Worm (Caenorhabditis elegans): ENCODE results near the gene sly-1.
A peak's percentile ranks its signal among the peaks of the same experiment; 100 is the strongest.

Gene sly-1

ce11 chrIII:10533310-10533709 lies 26.5 kb downstream of the sly-1 start (continued):
- no peak for TF ChIP-seq repo-1 (tag; optimal IDR thresholded peaks at IDR 0.05)
- TF ChIP-seq egl-18 (GFP tag; IDR thresholded peaks at IDR 0.05): no peak
- peak; percentile 43 for TF ChIP-seq unc-62 (GFP tag; optimal IDR thresholded peaks at IDR 0.05)
- no peak for TF ChIP-seq attf-3 (GFP tag; conservative IDR thresholded peaks at IDR 0.05)
- TF ChIP-seq tbp1 (GFP tag; optimal IDR thresholded peaks at IDR 0.05): peak; percentile 18
- no peak for TF ChIP-seq madf-6 (GFP tag; IDR thresholded peaks at IDR 0.05)
- TF ChIP-seq ekl-4 (GFP tag; IDR thresholded peaks at IDR 0.05): no peak
- TF ChIP-seq ceh-100 (GFP tag; IDR thresholded peaks at IDR 0.05): no peak
- TF ChIP-seq ztf-3 (GFP tag; optimal IDR thresholded peaks at IDR 0.05): no peak
- no peak for TF ChIP-seq F57A8.1 (GFP tag; optimal IDR thresholded peaks at IDR 0.05)
- TF ChIP-seq tlf-1 (GFP tag; optimal IDR thresholded peaks at IDR 0.05): peak; percentile 34
- no peak for TF ChIP-seq F10E7.11 (tag; optimal IDR thresholded peaks at IDR 0.05)
- TF ChIP-seq attf-5 (GFP tag; optimal IDR thresholded peaks at IDR 0.05): peak; percentile 24
- no peak for TF ChIP-seq nhr-90 (tag; optimal IDR thresholded peaks at IDR 0.05)
- no peak for TF ChIP-seq nfya-2 (GFP tag; IDR thresholded peaks at IDR 0.05)
- no peak for TF ChIP-seq snpc-1.1 (tag; optimal IDR thresholded peaks at IDR 0.05; ENCODE audit: insufficient read depth)
- no peak for TF ChIP-seq die-1 (tag; optimal IDR thresholded peaks at IDR 0.05)
- TF ChIP-seq bed-2 (GFP tag; IDR thresholded peaks at IDR 0.05): no peak
- TF ChIP-seq lin-40 (tag; optimal IDR thresholded peaks at IDR 0.05): peak; percentile 30
- TF ChIP-seq aptf-2 (GFP tag; conservative IDR thresholded peaks at IDR 0.05): no peak
- TF ChIP-seq ama-1 (optimal IDR thresholded peaks at IDR 0.05): no peak
- TF ChIP-seq ama-1 (GFP tag; optimal IDR thresholded peaks at IDR 0.05): no peak
- peak; percentile 32 for TF ChIP-seq atf-7 (tag; optimal IDR thresholded peaks at IDR 0.05)
- TF ChIP-seq zfh-2 (GFP tag; conservative IDR thresholded peaks at IDR 0.05): no peak
- no peak for TF ChIP-seq sptf-2 (GFP tag; optimal IDR thresholded peaks at IDR 0.05)
- no peak for TF ChIP-seq chd-7 (tag; optimal IDR thresholded peaks at IDR 0.05)
- peak; percentile 96 for TF ChIP-seq nhr-80 (tag; optimal IDR thresholded peaks at IDR 0.05)
- peak; percentile 69 for TF ChIP-seq dox-1 (GFP tag; IDR thresholded peaks at IDR 0.05)
- no peak for TF ChIP-seq dpl-1 (GFP tag; optimal IDR thresholded peaks at IDR 0.05)
- TF ChIP-seq hrde-1 (tag; optimal IDR thresholded peaks at IDR 0.05; ENCODE audit: borderline replicate concordance): no peak
- no peak for TF ChIP-seq pha-4 (tag; optimal IDR thresholded peaks at IDR 0.05)

ce11 chrIII:10534191-10534590 lies 27.3 kb downstream of the sly-1 start:
- TF ChIP-seq F37B4.10 (GFP tag; IDR thresholded peaks at IDR 0.05): no peak
- TF ChIP-seq lsy-27 (tag; optimal IDR thresholded peaks at IDR 0.05; ENCODE audit: borderline replicate concordance, insufficient read depth): no peak
- TF ChIP-seq ztf-28 (GFP tag; IDR thresholded peaks at IDR 0.05): no peak
- TF ChIP-seq cebp-2 (GFP tag; IDR thresholded peaks at IDR 0.05): 0 out of 2 replicates have a peak, but pooled peaks have one; percentile 70
- peak; percentile 66 for TF ChIP-seq pbrm-1 (GFP tag; IDR thresholded peaks at IDR 0.05)
- no peak for TF ChIP-seq zim-3 (tag; optimal IDR thresholded peaks at IDR 0.05)
- TF ChIP-seq akir-1 (GFP tag; optimal IDR thresholded peaks at IDR 0.05): no peak
- TF ChIP-seq lin-40 (tag; optimal IDR thresholded peaks at IDR 0.05): peak; percentile 7
- TF ChIP-seq tlf-1 (GFP tag; optimal IDR thresholded peaks at IDR 0.05): peak; percentile 34
- TF ChIP-seq lag-1 (GFP tag; IDR thresholded peaks at IDR 0.05): no peak
- peak; percentile 73 for TF ChIP-seq repo-1 (tag; optimal IDR thresholded peaks at IDR 0.05)
- TF ChIP-seq Y53F4B.3 (GFP tag; IDR thresholded peaks at IDR 0.05): no peak
- TF ChIP-seq sptf-2 (GFP tag; optimal IDR thresholded peaks at IDR 0.05): no peak
- TF ChIP-seq Y79H2A.3 (GFP tag; conservative IDR thresholded peaks at IDR 0.05): no peak
- TF ChIP-seq lin-26 (GFP tag; IDR thresholded peaks at IDR 0.05): peak; percentile 79
- peak; percentile 13 for TF ChIP-seq ceh-27 (GFP tag; optimal IDR thresholded peaks at IDR 0.05)
- TF ChIP-seq D2030.7 (GFP tag; IDR thresholded peaks at IDR 0.05): no peak
- peak; percentile 91 for TF ChIP-seq ztf-26 (tag; optimal IDR thresholded peaks at IDR 0.05)
- TF ChIP-seq pha-4 (tag; optimal IDR thresholded peaks at IDR 0.05): no peak
- TF ChIP-seq mxl-1 (tag; optimal IDR thresholded peaks at IDR 0.05): no peak
- no peak for TF ChIP-seq T07F8.4 (tag; optimal IDR thresholded peaks at IDR 0.05)
- no peak for TF ChIP-seq F33H1.4 (GFP tag; IDR thresholded peaks at IDR 0.05)
- TF ChIP-seq mcd-1 (GFP tag; IDR thresholded peaks at IDR 0.05): peak; percentile 64
- TF ChIP-seq F22D6.2 (tag; optimal IDR thresholded peaks at IDR 0.05): no peak
